Fruit fly (Drosophila melanogaster) whole organism, embryonic: ENCODE data around the gene Wbp2.

Experiments used
- CG17568 ChIP-seq: fragments of 200-800 bp; sonication (Bioruptor generic); optimal IDR thresholded peaks from 2 replicates; lab custom pipeline; 2018; ENCODE audit warnings: missing biosample characterization, mild to moderate bottlenecking, missing genetic modification characterization, moderate library complexity
- Hsf ChIP-seq: fragments of 200-800 bp; sonication (Bioruptor generic); optimal IDR thresholded peaks from 3 replicates; lab custom pipeline; 2016; ENCODE audit warnings: missing biosample characterization, missing genetic modification characterization
- Opbp ChIP-seq: fragments of 200-800 bp; sonication (Bioruptor generic); IDR thresholded peaks from 3 replicates; pipeline ENCODE4 v1.3.6; 2022; ENCODE audit warnings: missing biosample characterization, missing genetic modification characterization; ENCODE audit not compliant: partially characterized antibody
- gsb ChIP-seq: fragments of 200-800 bp; sonication (Bioruptor generic); IDR thresholded peaks from 2 replicates; pipeline ENCODE4 v1.3.6; 2022; ENCODE audit warnings: missing biosample characterization, missing genetic modification characterization
- lbe ChIP-seq: fragments of 200-800 bp; sonication (Bioruptor generic); optimal IDR thresholded peaks from 2 replicates; lab custom pipeline; 2016; ENCODE audit warnings: missing biosample characterization, mild to moderate bottlenecking, missing genetic modification characterization
- ranshi ChIP-seq: fragments of 200-800 bp; sonication (Bioruptor generic); IDR thresholded peaks from 2 replicates; pipeline ENCODE4 v1.3.6; 2022; ENCODE audit warnings: missing biosample characterization, missing genetic modification characterization
- sens ChIP-seq: fragments of 200-800 bp; sonication (Bioruptor generic); peaks from one replicate; lab custom pipeline; 2016; ENCODE audit warnings: missing biosample characterization, missing genetic modification characterization
- wek ChIP-seq: fragments of 200-800 bp; sonication (Bioruptor generic); optimal IDR thresholded peaks from 3 replicates; lab custom pipeline; 2018; ENCODE audit warnings: missing biosample characterization, mild to moderate bottlenecking, missing genetic modification characterization, moderate library complexity

- TF ChIP-seq ranshi (GFP tag; lab: Robert Waterston, UW) = no peak
- TF ChIP-seq gsb (GFP tag; lab: Robert Waterston, UW) = no peak
- TF ChIP-seq Hsf = no peak
- TF ChIP-seq sens (GFP tag; lab: Kevin White, UChicago) = no peak
- TF ChIP-seq Opbp (GFP tag; lab: Robert Waterston, UW) = no peak; the same call in 2 of the 3 replicates
- TF ChIP-seq wek (GFP tag; lab: Kevin White, UChicago) = no peak
- no peak for TF ChIP-seq CG17568 (GFP tag; lab: Kevin White, UChicago)
- no peak for TF ChIP-seq lbe (GFP tag; lab: Kevin White, UChicago)
Observed at dm6 chr3L:12857553-12858122, 7.7 kb downstream of the Wbp2 start.
